Worm (Caenorhabditis elegans): Measurements from ENCODE around the gene best-17.

The best-17 gene

ce11 chrIII:563755-564154 is 45.7 kb downstream of the best-17 start:
- TF ChIP-seq dve-1 (tag; optimal IDR thresholded peaks at IDR 0.05; ENCODE audit: insufficient read depth), result peak; percentile 34
- TF ChIP-seq lin-38 (GFP tag; IDR thresholded peaks at IDR 0.05), result no peak
- TF ChIP-seq tag-97 (GFP tag; IDR thresholded peaks at IDR 0.05), result no peak

DNA sequence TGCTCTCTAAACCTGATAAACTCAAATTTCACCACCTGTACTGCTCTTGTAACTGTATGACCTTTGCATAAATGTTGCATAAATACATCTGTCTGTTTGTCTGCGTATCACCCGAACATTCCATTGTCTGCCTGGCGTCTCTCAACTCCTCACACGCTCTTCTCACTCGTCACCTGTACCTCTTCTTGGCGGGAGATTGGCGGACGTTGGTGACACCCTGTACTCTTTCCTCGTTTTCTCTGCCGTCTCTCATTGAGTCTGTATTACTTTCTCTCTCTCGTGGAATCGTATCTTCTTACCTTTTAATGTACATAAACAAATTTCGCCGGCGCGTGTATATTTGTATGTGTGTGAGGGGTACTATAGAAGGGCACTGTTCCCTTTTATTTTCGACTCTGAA is 50.6 kb downstream of the best-17 start:
- TF ChIP-seq php-3 (GFP tag; IDR thresholded peaks at IDR 0.05), result no peak
- no peak for TF ChIP-seq F49E8.2 (tag; optimal IDR thresholded peaks at IDR 0.05; ENCODE audit: borderline replicate concordance)
- peak; percentile 90 for TF ChIP-seq dve-1 (tag; optimal IDR thresholded peaks at IDR 0.05; ENCODE audit: insufficient read depth)
- TF ChIP-seq attf-4 (tag; optimal IDR thresholded peaks at IDR 0.05), result no peak
- TF ChIP-seq ceh-62 (tag; optimal IDR thresholded peaks at IDR 0.05), result no peak
- TF ChIP-seq ctbp-1 (GFP tag; IDR thresholded peaks at IDR 0.05), result no peak
- TF ChIP-seq hlh-11 (tag; optimal IDR thresholded peaks at IDR 0.05), result peak; percentile 90
- no peak for TF ChIP-seq F37D6.2 (tag; optimal IDR thresholded peaks at IDR 0.05)
- TF ChIP-seq T26A8.4 (GFP tag; IDR thresholded peaks at IDR 0.05), result no peak
- no peak for TF ChIP-seq duxl-1 (tag; optimal IDR thresholded peaks at IDR 0.05; ENCODE audit: poor library complexity)
- TF ChIP-seq ZK546.5 (tag; optimal IDR thresholded peaks at IDR 0.05), result no peak
- no peak for TF ChIP-seq nhr-6 (tag; optimal IDR thresholded peaks at IDR 0.05)
- TF ChIP-seq ceh-28 (tag; optimal IDR thresholded peaks at IDR 0.05), result no peak
- no peak; the same call in 1 of the 2 replicates for TF ChIP-seq dmd-6 (GFP tag; IDR thresholded peaks at IDR 0.05)
- no peak for TF ChIP-seq ceh-82 (tag; optimal IDR thresholded peaks at IDR 0.05)
- TF ChIP-seq nhr-237 (tag; optimal IDR thresholded peaks at IDR 0.05), result no peak
- no peak for TF ChIP-seq fkh-10 (GFP tag; optimal IDR thresholded peaks at IDR 0.05)
- TF ChIP-seq snpc-4 (tag; optimal IDR thresholded peaks at IDR 0.05), result no peak
- TF ChIP-seq ama-1 (optimal IDR thresholded peaks at IDR 0.05), result no peak
- no peak for TF ChIP-seq ZK337.2 (GFP tag; IDR thresholded peaks at IDR 0.05)
- no peak for TF ChIP-seq saeg-2 (GFP tag; IDR thresholded peaks at IDR 0.05)
- no peak for TF ChIP-seq ceh-32 (tag; optimal IDR thresholded peaks at IDR 0.05; ENCODE audit: poor library complexity)
- no peak for TF ChIP-seq fos-1 (tag; optimal IDR thresholded peaks at IDR 0.05)
- TF ChIP-seq rbr-2 (tag; optimal IDR thresholded peaks at IDR 0.05), result no peak
- peak in 1 of 2 experiments; percentile 36 for TF ChIP-seq unc-62 (GFP tag; optimal IDR thresholded peaks at IDR 0.05 in 1 of 2)
- no peak for TF ChIP-seq unc-62 (tag; optimal IDR thresholded peaks at IDR 0.05)
- peak; percentile 66 for TF ChIP-seq mes-2 (tag; optimal IDR thresholded peaks at IDR 0.05; ENCODE audit: poor library complexity, severe bottlenecking)
- TF ChIP-seq hmg-1.1 (GFP tag; IDR thresholded peaks at IDR 0.05), result 0 out of 2 replicates have a peak, but pooled peaks have one; percentile 34
- TF ChIP-seq daf-19 (GFP tag; conservative IDR thresholded peaks at IDR 0.05), result no peak
- TF ChIP-seq unc-39 (tag; optimal IDR thresholded peaks at IDR 0.05), result no peak
- TF ChIP-seq nhr-41 (GFP tag; IDR thresholded peaks at IDR 0.05), result peak; percentile 60; the same call in 1 of the 2 replicates
- no peak for TF ChIP-seq daf-8 (GFP tag; IDR thresholded peaks at IDR 0.05)
- peak; percentile 10 for TF ChIP-seq mxl-3 (GFP tag; optimal IDR thresholded peaks at IDR 0.05)
- TF ChIP-seq vab-7 (GFP tag; IDR thresholded peaks at IDR 0.05), result no peak
- TF ChIP-seq ztf-11 (tag; optimal IDR thresholded peaks at IDR 0.05), result no peak
- no peak for TF ChIP-seq dpl-1 (GFP tag; optimal IDR thresholded peaks at IDR 0.05)
- no peak for TF ChIP-seq mdt-29 (GFP tag; IDR thresholded peaks at IDR 0.05)
- no peak for TF ChIP-seq Y105C5A.15 (GFP tag; IDR thresholded peaks at IDR 0.05)
- TF ChIP-seq madf-9 (GFP tag; conservative IDR thresholded peaks at IDR 0.05), result no peak
- no peak for TF ChIP-seq zip-11 (GFP tag; IDR thresholded peaks at IDR 0.05)
- TF ChIP-seq nhr-28 (tag; optimal IDR thresholded peaks at IDR 0.05), result peak; percentile 40
- TF ChIP-seq lin-38 (GFP tag; IDR thresholded peaks at IDR 0.05), result no peak
- no peak for TF ChIP-seq ceh-20 (GFP tag; IDR thresholded peaks at IDR 0.05)
- no peak for TF ChIP-seq ceh-44 (GFP tag; IDR thresholded peaks at IDR 0.05)
- no peak for TF ChIP-seq gei-8 (GFP tag; optimal IDR thresholded peaks at IDR 0.05)
- no peak for TF ChIP-seq lin-29 (GFP tag; IDR thresholded peaks at IDR 0.05)
- TF ChIP-seq tag-97 (GFP tag; IDR thresholded peaks at IDR 0.05), result no peak
- 0 out of 2 replicates have a peak, but pooled peaks have one; percentile 22 for TF ChIP-seq arid-1 (GFP tag; conservative IDR thresholded peaks at IDR 0.05)
- peak in 1 of 2 experiments; percentile 55 for TF ChIP-seq mdl-1 (tag; optimal IDR thresholded peaks at IDR 0.05)
